Worm (Caenorhabditis elegans) whole organism, L1 larva: ENCODE measurements around the gene sri-1.

Experiments used
- ces-1 ChIP-seq: fragments of 150-350 bp; optimal IDR thresholded peaks from 2 replicates; lab custom pipeline; 2014; ENCODE audit warnings: missing biosample characterization, missing genetic modification reagents, missing genetic modification characterization
- grh-1 ChIP-seq: fragments of 200-800 bp; sonication (Bioruptor generic); IDR thresholded peaks from 2 replicates; pipeline ENCODE4 v1.3.6; 2022; ENCODE audit warnings: missing genetic modification reagents, missing genetic modification characterization, missing compliant biosample characterization
- lin-15B ChIP-seq: fragments of 150-350 bp; sonication (generic microtip); optimal IDR thresholded peaks from 3 replicates; lab custom pipeline; 2014; ENCODE audit warnings: missing biosample characterization, missing genetic modification characterization
- lin-39 ChIP-seq: fragments of 150-350 bp; optimal IDR thresholded peaks from 2 replicates; lab custom pipeline; 2014; ENCODE audit warnings: missing biosample characterization, missing genetic modification reagents, missing genetic modification characterization
- nhr-11 ChIP-seq: fragments of 150-350 bp; optimal IDR thresholded peaks from 2 replicates; lab custom pipeline; 2014; ENCODE audit warnings: missing biosample characterization, missing genetic modification characterization
- rnt-1 ChIP-seq: sonication (generic microtip); optimal IDR thresholded peaks from 2 replicates; lab custom pipeline; 2016; ENCODE audit warnings: mild to moderate bottlenecking, missing genetic modification characterization, moderate library complexity, missing compliant biosample characterization
- tlp-1 ChIP-seq: fragments of 150-350 bp; optimal IDR thresholded peaks from 2 replicates; lab custom pipeline; 2014; ENCODE audit warnings: missing biosample characterization, missing genetic modification characterization
- zag-1 ChIP-seq: fragments of 150-350 bp; optimal IDR thresholded peaks from 2 replicates; lab custom pipeline; 2014; ENCODE audit warnings: missing biosample characterization, missing genetic modification characterization

- no peak for TF ChIP-seq grh-1 (GFP tag; lab: Robert Waterston, UW)
- no peak for TF ChIP-seq zag-1
- TF ChIP-seq lin-39 (tag; lab: Kevin White, UChicago) = no peak
- TF ChIP-seq lin-15B (tag; lab: Kevin White, UChicago) = no peak
- no peak for TF ChIP-seq ces-1
- no peak for TF ChIP-seq rnt-1 (tag; lab: Kevin White, UChicago)
- no peak for TF ChIP-seq nhr-11 (tag; lab: Kevin White, UChicago)
- TF ChIP-seq tlp-1 = no peak
These were observed 42.1 kb upstream of the sri-1 start, which contains the start of gene str-233 for ce11 chrV:16009564-16009963.
